Fruit fly (Drosophila melanogaster) whole organism, wandering third instar larva: Measurements from ENCODE around the gene CG13386.
A peak's percentile ranks its signal among the peaks of the same experiment; 100 is the strongest.

ENCODE experiments used
- Abd-B ChIP-seq: fragments of >200 bp; optimal IDR thresholded peaks from 2 replicates; lab custom pipeline; 2017; ENCODE audit warnings: missing biosample characterization, missing genetic modification characterization
- CG32264 ChIP-seq: fragments of 200-800 bp; sonication (Bioruptor generic); optimal IDR thresholded peaks from 2 replicates; lab custom pipeline; 2016; ENCODE audit warnings: missing biosample characterization, missing genetic modification characterization
- CrebA ChIP-seq: fragments of 200-800 bp; sonication (Bioruptor generic); optimal IDR thresholded peaks from 2 replicates; lab custom pipeline; 2016; ENCODE audit warnings: missing biosample characterization, mild to moderate bottlenecking, missing genetic modification characterization, borderline replicate concordance
- Dfd ChIP-seq: fragments of >200 bp; optimal IDR thresholded peaks from 2 replicates; lab custom pipeline; 2017; ENCODE audit warnings: missing biosample characterization, missing genetic modification characterization
- Dif ChIP-seq: fragments of 200-275, 200-300 bp; sonication (Bioruptor generic); optimal IDR thresholded peaks from 2 replicates; lab custom pipeline; 2018; ENCODE audit warnings: missing biosample characterization, missing genetic modification characterization; ENCODE audit not compliant: partially characterized antibody
- GATAd ChIP-seq: sonication (Bioruptor generic); optimal IDR thresholded peaks from 2 replicates; lab custom pipeline; 2016; ENCODE audit warnings: missing biosample characterization, missing genetic modification characterization
- HLH106 ChIP-seq: fragments of 200-800 bp; optimal IDR thresholded peaks from 3 replicates; lab custom pipeline; 2019; ENCODE audit warnings: missing biosample characterization, mild to moderate bottlenecking, missing genetic modification characterization, moderate library complexity
- Hnf4 ChIP-seq: fragments of 200-800 bp; sonication (Bioruptor generic); optimal IDR thresholded peaks from 2 replicates; lab custom pipeline; 2016; ENCODE audit warnings: missing biosample characterization, mild to moderate bottlenecking, missing genetic modification characterization
- Hr78 ChIP-seq: fragments of >200 bp; optimal IDR thresholded peaks from 2 replicates; lab custom pipeline; 2017; ENCODE audit warnings: missing biosample characterization, missing genetic modification characterization
- Hr83 ChIP-seq: fragments of 200-300 bp; sonication (Bioruptor generic); optimal IDR thresholded peaks from 2 replicates; lab custom pipeline; 2016; ENCODE audit warnings: missing biosample characterization, mild to moderate bottlenecking, missing genetic modification characterization, moderate library complexity; ENCODE audit not compliant: poor library complexity, severe bottlenecking
- Jra ChIP-seq: sonication (Bioruptor generic); optimal IDR thresholded peaks from 2 replicates; lab custom pipeline; 2016; ENCODE audit warnings: missing biosample characterization, missing genetic modification characterization
- Mio ChIP-seq: sonication (Bioruptor generic); optimal IDR thresholded peaks from 2 replicates; lab custom pipeline; 2016; ENCODE audit warnings: missing biosample characterization, missing genetic modification characterization
- Myc ChIP-seq: fragments of >200 bp; optimal IDR thresholded peaks from 2 replicates; lab custom pipeline; 2017
- OdsH ChIP-seq: fragments of 200-800 bp; sonication (Bioruptor generic); optimal IDR thresholded peaks from 2 replicates; lab custom pipeline; 2016; ENCODE audit warnings: missing biosample characterization, mild to moderate bottlenecking, missing genetic modification characterization
- Rel ChIP-seq, 2 experiments: fragments of 200-800 bp; sonication (Bioruptor generic) in 1 of 2; optimal IDR thresholded peaks; 2 replicates in 1 of 2; 3 replicates in 1 of 2; lab custom pipeline; 2016 to 2019; ENCODE audit warnings: mild to moderate bottlenecking in 2 of 2, missing biosample characterization in 2 of 2, missing genetic modification characterization in 2 of 2, moderate library complexity in 1 of 2
- Vsx2 ChIP-seq: fragments of 200-300, 225-300 bp; sonication (Bioruptor generic); optimal IDR thresholded peaks from 2 replicates; lab custom pipeline; 2018; ENCODE audit warnings: missing biosample characterization, missing genetic modification characterization; ENCODE audit not compliant: partially characterized antibody
- br ChIP-seq: fragments of 200-800 bp; sonication (Bioruptor generic); optimal IDR thresholded peaks from 2 replicates; lab custom pipeline; 2016; ENCODE audit warnings: missing biosample characterization, missing genetic modification characterization
- brk ChIP-seq: fragments of 200-800 bp; sonication (Bioruptor generic); optimal IDR thresholded peaks from 2 replicates; lab custom pipeline; 2016; ENCODE audit warnings: missing biosample characterization, mild to moderate bottlenecking, missing genetic modification characterization
- dl ChIP-seq, 2 experiments: fragments of 175-275, 200-275 bp in 1 of 2; fragments of 200-275 bp in 1 of 2; sonication (Bioruptor generic); optimal IDR thresholded peaks; lab custom pipeline; 2018; ENCODE audit warnings: mild to moderate bottlenecking in 2 of 2, missing biosample characterization in 2 of 2, missing genetic modification characterization in 2 of 2, moderate library complexity in 2 of 2; ENCODE audit not compliant: partially characterized antibody in 2 of 2, insufficient read depth in 1 of 2
- dmrt93B ChIP-seq: fragments of 200-800 bp; sonication (Bioruptor generic); optimal IDR thresholded peaks from 2 replicates; lab custom pipeline; 2018; ENCODE audit warnings: missing biosample characterization, mild to moderate bottlenecking, missing genetic modification characterization
- foxo ChIP-seq, 2 experiments: fragments of 200-800 bp; sonication (Bioruptor generic); optimal IDR thresholded peaks; 2 replicates in 1 of 2; 3 replicates in 1 of 2; lab custom pipeline; 2016 to 2017; ENCODE audit warnings: missing biosample characterization in 2 of 2, missing genetic modification characterization in 2 of 2
- fru ChIP-seq: fragments of 200-800 bp; sonication (Bioruptor generic); optimal IDR thresholded peaks from 3 replicates; lab custom pipeline; 2016; ENCODE audit warnings: missing biosample characterization, mild to moderate bottlenecking, missing genetic modification characterization
- h ChIP-seq: fragments of 200-800 bp; sonication (Bioruptor generic); optimal IDR thresholded peaks from 3 replicates; lab custom pipeline; 2016; ENCODE audit warnings: missing biosample characterization, mild to moderate bottlenecking, missing genetic modification characterization
- jim ChIP-seq: fragments of 175-275, 200-325 bp; sonication (Bioruptor generic); optimal IDR thresholded peaks from 2 replicates; lab custom pipeline; 2016; ENCODE audit warnings: missing biosample characterization, mild to moderate bottlenecking, missing genetic modification characterization
- psq ChIP-seq: fragments of 200-800 bp; sonication (Bioruptor generic); optimal IDR thresholded peaks from 3 replicates; lab custom pipeline; 2017; ENCODE audit warnings: missing biosample characterization, mild to moderate bottlenecking, missing genetic modification characterization, moderate library complexity
- rgr ChIP-seq: fragments of 200-800 bp; sonication (Bioruptor generic); optimal IDR thresholded peaks from 3 replicates; lab custom pipeline; 2016; ENCODE audit warnings: missing biosample characterization, mild to moderate bottlenecking, missing genetic modification characterization
- sage ChIP-seq: fragments of 200-800 bp; sonication (Bioruptor generic); optimal IDR thresholded peaks from 2 replicates; lab custom pipeline; 2016; ENCODE audit warnings: missing biosample characterization, mild to moderate bottlenecking, missing genetic modification characterization
- sv ChIP-seq: fragments of 200-800 bp; sonication (Bioruptor generic); optimal IDR thresholded peaks from 3 replicates; lab custom pipeline; 2016; ENCODE audit warnings: missing biosample characterization, missing genetic modification characterization
- tai ChIP-seq: sonication (Bioruptor generic); optimal IDR thresholded peaks from 2 replicates; lab custom pipeline; 2016; ENCODE audit warnings: missing biosample characterization, missing genetic modification characterization
- usp ChIP-seq: fragments of >200 bp; optimal IDR thresholded peaks from 2 replicates; lab custom pipeline; 2017; ENCODE audit warnings: missing biosample characterization, missing genetic modification characterization

CG13386 gene

DNA sequence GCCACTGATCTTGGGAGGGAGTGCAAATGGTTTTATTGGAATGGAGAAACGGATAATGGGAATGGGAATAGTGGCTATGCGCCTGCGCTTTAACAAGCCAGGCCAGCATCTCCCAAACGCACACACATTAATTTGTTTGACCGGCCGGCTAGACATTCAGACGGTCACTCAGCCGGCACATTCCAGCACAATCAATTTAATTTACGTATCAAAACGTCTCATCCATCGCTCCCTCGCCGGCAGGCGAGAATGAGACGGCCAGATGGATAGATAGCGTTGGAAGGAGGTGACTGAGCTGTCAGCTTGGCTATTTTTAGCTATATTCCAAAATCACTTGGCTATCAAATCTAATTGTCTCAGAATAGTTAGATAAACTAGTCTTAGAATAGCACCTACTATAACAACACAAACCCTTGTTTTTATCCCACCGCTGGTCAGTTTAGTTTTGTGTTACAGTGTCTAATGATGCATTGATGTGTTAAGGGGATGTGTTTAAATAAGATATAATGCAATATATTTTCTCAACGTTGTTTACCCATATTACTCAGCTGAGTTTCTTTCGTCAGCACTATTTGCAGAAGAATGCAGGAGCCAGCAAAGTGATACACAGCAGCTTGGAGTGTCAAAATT is 24.8 kb downstream of the CG13386 start:
- TF ChIP-seq Hr83 (GFP tag; lab: Kevin White, UChicago) (peak; percentile 31), usp (GFP tag; lab: Kevin White, UChicago) (no peak), Jra (no peak), HLH106 (tag; lab: Kevin White, UChicago) (no peak), Hr78 (no peak), OdsH (GFP tag; lab: Kevin White, UChicago) (peak; percentile 43), sage (peak; percentile 9), psq (GFP tag; lab: Kevin White, UChicago) (peak; percentile 32), Dif (GFP tag; lab: Kevin White, UChicago) (no peak), Myc (lab: Kevin White, UChicago) (peak; percentile 59), fru (GFP tag; lab: Kevin White, UChicago) (peak; percentile 49), h (peak; percentile 68), Hnf4 (GFP tag; lab: Kevin White, UChicago) (peak; percentile 59), tai (peak; percentile 33), rgr (GFP tag; lab: Kevin White, UChicago) (peak; percentile 23), CrebA (GFP tag; lab: Kevin White, UChicago) (no peak), foxo (GFP tag; optimal IDR thresholded peaks at IDR 0.05; lab: Kevin White, UChicago) (no peak), br (GFP tag; lab: Kevin White, UChicago) (peak; percentile 26)

DNA sequence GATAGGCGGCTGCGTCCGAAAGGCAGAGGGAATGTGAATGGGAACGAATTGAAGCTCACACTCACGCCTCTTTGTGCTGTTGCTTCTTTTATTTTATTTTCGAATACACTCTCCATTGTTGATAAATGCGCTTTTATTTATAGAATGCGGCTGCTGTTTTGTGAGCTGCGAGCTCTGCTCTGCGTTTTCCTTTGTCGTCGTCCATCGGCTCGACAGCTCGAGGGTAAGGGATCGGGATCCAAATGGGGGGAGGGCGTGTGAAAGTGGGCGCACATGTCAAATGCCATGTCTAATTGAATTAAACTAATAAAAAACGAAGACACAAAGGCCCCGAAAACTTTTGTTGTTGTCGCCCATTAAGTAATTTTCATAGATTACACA is 25.3 kb downstream of the CG13386 start:
- TF ChIP-seq brk (GFP tag; lab: Kevin White, UChicago) (peak; percentile 38), Rel (GFP tag; optimal IDR thresholded peaks at IDR 0.05; lab: Kevin White, UChicago) (no peak), Rel (tag; optimal IDR thresholded peaks at IDR 0.05; lab: Kevin White, UChicago) (peak; percentile 8), Hr83 (GFP tag; lab: Kevin White, UChicago) (no peak), dl (GFP tag; optimal IDR thresholded peaks at IDR 0.05; lab: Kevin White, UChicago; ENCODE audit: insufficient read depth in 1 of 2, partially characterized antibody in 2 of 2) (no peak), h (peak; percentile 6), Myc (lab: Kevin White, UChicago) (no peak), rgr (GFP tag; lab: Kevin White, UChicago) (no peak), sv (GFP tag; lab: Kevin White, UChicago) (no peak), Dfd (no peak), OdsH (GFP tag; lab: Kevin White, UChicago) (no peak), Vsx2 (GFP tag; lab: Kevin White, UChicago) (no peak)
- TF ChIP-seq, all 38 proteins: peak for 3

DNA sequence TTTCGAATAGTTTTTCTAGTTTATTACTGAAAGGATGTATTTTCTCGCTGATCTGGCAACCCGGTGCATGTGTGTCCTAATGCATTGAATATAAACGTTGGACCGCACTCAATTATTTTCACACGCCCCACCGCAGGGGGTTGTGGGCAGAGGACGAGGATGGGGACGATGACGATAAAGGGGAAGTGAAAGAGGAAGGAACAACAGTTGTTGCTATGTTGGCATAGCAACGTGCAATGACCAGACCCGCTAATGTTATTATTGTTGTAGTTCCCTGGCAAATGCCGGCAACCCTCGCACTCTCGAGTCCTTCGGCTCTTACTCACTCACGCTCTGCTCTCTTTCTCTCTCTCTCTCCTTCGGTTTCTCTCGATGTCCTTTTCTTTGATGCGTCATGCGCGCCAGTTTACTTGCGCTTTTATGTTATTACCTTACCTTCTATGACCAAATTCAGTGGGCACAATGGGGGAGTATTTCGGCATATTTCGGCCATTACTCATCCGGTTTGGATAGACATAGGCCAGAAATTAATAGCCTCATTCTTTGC is 25.9 kb downstream of the CG13386 start:
- no peak for TF ChIP-seq psq (GFP tag; lab: Kevin White, UChicago)
- TF ChIP-seq CrebA (GFP tag; lab: Kevin White, UChicago): no peak
- no peak for TF ChIP-seq dmrt93B
- no peak for TF ChIP-seq h
- no peak for TF ChIP-seq rgr (GFP tag; lab: Kevin White, UChicago)
- TF ChIP-seq usp (GFP tag; lab: Kevin White, UChicago): no peak
- TF ChIP-seq Abd-B (GFP tag; lab: Kevin White, UChicago): no peak
- no peak for TF ChIP-seq Myc (lab: Kevin White, UChicago)
- TF ChIP-seq Dif (GFP tag; lab: Kevin White, UChicago): peak; percentile 22
- TF ChIP-seq dl (GFP tag; optimal IDR thresholded peaks at IDR 0.05; lab: Kevin White, UChicago; ENCODE audit: insufficient read depth in 1 of 2, partially characterized antibody in 2 of 2): peak in 1 of 2 experiments; percentile 13
- no peak for TF ChIP-seq br (GFP tag; lab: Kevin White, UChicago)
- no peak for TF ChIP-seq Mio (GFP tag; lab: Kevin White, UChicago)
- no peak for TF ChIP-seq foxo (GFP tag; optimal IDR thresholded peaks at IDR 0.05; lab: Kevin White, UChicago)
- no peak for TF ChIP-seq Vsx2 (GFP tag; lab: Kevin White, UChicago)
- TF ChIP-seq jim (GFP tag; lab: Kevin White, UChicago): no peak
- no peak for TF ChIP-seq tai
- TF ChIP-seq GATAd: no peak
- TF ChIP-seq Hnf4 (GFP tag; lab: Kevin White, UChicago): no peak

dm6 chr2L:8425212-8425611 is 26.4 kb downstream of the CG13386 start:
- peak; percentile 36 for TF ChIP-seq tai
- TF ChIP-seq GATAd: no peak
- no peak for TF ChIP-seq Hnf4 (GFP tag; lab: Kevin White, UChicago)
- no peak for TF ChIP-seq rgr (GFP tag; lab: Kevin White, UChicago)
- TF ChIP-seq Abd-B (GFP tag; lab: Kevin White, UChicago): no peak
- TF ChIP-seq fru (GFP tag; lab: Kevin White, UChicago): no peak
- no peak for TF ChIP-seq Hr83 (GFP tag; lab: Kevin White, UChicago)
- no peak for TF ChIP-seq CG32264 (GFP tag; lab: Kevin White, UChicago)
